Fruit fly (Drosophila melanogaster): Measurements from ENCODE around the gene CG31036.

The CG31036 gene

dm6 chr3R:29907601-29908175 lies at the start of gene CG31036:
CG31036 (plus strand) TSS chr3R:29908107.
- TF ChIP-seq CG1529 (GFP tag; optimal IDR thresholded peaks at IDR 0.05) (no peak), BEAF-32 (GFP tag; optimal IDR thresholded peaks at IDR 0.05) (no peak), Rfx (GFP tag; IDR thresholded peaks at IDR 0.05) (peak; percentile 67; the same call in 1 of the 2 replicates), en (GFP tag; optimal IDR thresholded peaks at IDR 0.05) (no peak), CTCF (GFP tag; optimal IDR thresholded peaks at IDR 0.05) (peak; percentile 79), CG11504 (tag; optimal IDR thresholded peaks at IDR 0.05) (peak; percentile 48), Myb (GFP tag; optimal IDR thresholded peaks at IDR 0.05) (peak; percentile 40), prd (optimal IDR thresholded peaks at IDR 0.05) (no peak), prd (GFP tag; IDR thresholded peaks at IDR 0.05) (no peak), E2f2 (GFP tag; IDR thresholded peaks at IDR 0.05) (peak; percentile 48), ttk (GFP tag; IDR thresholded peaks at IDR 0.05) (no peak), YL-1 (GFP tag; optimal IDR thresholded peaks at IDR 0.05) (no peak), CG13287 (GFP tag; IDR thresholded peaks at IDR 0.05; ENCODE audit: partially characterized antibody) (peak; percentile 35; the same call in 1 of the 2 replicates), chinmo (GFP tag; IDR thresholded peaks at IDR 0.05; ENCODE audit: partially characterized antibody) (0 out of 4 replicates have a peak, but pooled peaks have one; percentile 53), Dek (tag; optimal IDR thresholded peaks at IDR 0.05) (no peak), CG8089 (GFP tag; optimal IDR thresholded peaks at IDR 0.05) (no peak), z (GFP tag; IDR thresholded peaks at IDR 0.05) (no peak), scrt (GFP tag; optimal IDR thresholded peaks at IDR 0.05) (peak; percentile 53), Meics (GFP tag; optimal IDR thresholded peaks at IDR 0.05) (no peak), Fer2 (tag; optimal IDR thresholded peaks at IDR 0.05) (no peak), Xbp1 (GFP tag; optimal IDR thresholded peaks at IDR 0.05) (no peak), D19B (GFP tag; optimal IDR thresholded peaks at IDR 0.05) (peak; percentile 64), CG18476 (GFP tag; optimal IDR thresholded peaks at IDR 0.05) (no peak), usp (GFP tag; optimal IDR thresholded peaks at IDR 0.05) (no peak), pzg (GFP tag; optimal IDR thresholded peaks at IDR 0.05) (peak; percentile 20), Mes4 (GFP tag; optimal IDR thresholded peaks at IDR 0.05) (no peak), MESR4 (GFP tag; optimal IDR thresholded peaks at IDR 0.05) (no peak), CG2678 (tag; optimal IDR thresholded peaks at IDR 0.05) (no peak), HLH4C (GFP tag; IDR thresholded peaks at IDR 0.05; ENCODE audit: partially characterized antibody) (no peak), al (GFP tag; IDR thresholded peaks at IDR 0.05) (no peak), CG13894 (tag; optimal IDR thresholded peaks at IDR 0.05) (no peak), luna (GFP tag; optimal IDR thresholded peaks at IDR 0.05) (no peak), CG6813 (GFP tag; optimal IDR thresholded peaks at IDR 0.05) (no peak), Ada2b (GFP tag; IDR thresholded peaks at IDR 0.05) (no peak), ewg (GFP tag; optimal IDR thresholded peaks at IDR 0.05) (peak; percentile 20), D (optimal IDR thresholded peaks at IDR 0.05) (no peak), D (GFP tag; optimal IDR thresholded peaks at IDR 0.05) (no peak), CG8388 (GFP tag; optimal IDR thresholded peaks at IDR 0.05) (no peak), org-1 (GFP tag; optimal IDR thresholded peaks at IDR 0.05) (no peak), odd (GFP tag; optimal IDR thresholded peaks at IDR 0.05) (no peak), CG18011 (GFP tag; optimal IDR thresholded peaks at IDR 0.05) (peak; percentile 96), CG6791 (GFP tag; IDR thresholded peaks at IDR 0.05; ENCODE audit: partially characterized antibody) (no peak), ranshi (GFP tag; IDR thresholded peaks at IDR 0.05) (no peak), CG11247 (GFP tag; IDR thresholded peaks at IDR 0.05) (no peak), Dp (GFP tag; optimal IDR thresholded peaks at IDR 0.05) (peak; percentile 35), Jarid2 (GFP tag; optimal IDR thresholded peaks at IDR 0.05) (no peak)
